Worm (Caenorhabditis elegans): ENCODE results near the gene C03G6.21.

Gene C03G6.21

ce11 chrV:7356684-7357083 is at the start of gene C03G6.21:
Gene C03G6.21, minus strand, starts transcription at chrV:7356784.
- TF ChIP-seq klf-2 (GFP tag; conservative IDR thresholded peaks at IDR 0.05): no peak
- TF ChIP-seq flt-1 (GFP tag; IDR thresholded peaks at IDR 0.05): no peak
- no peak for TF ChIP-seq ztf-29 (GFP tag; IDR thresholded peaks at IDR 0.05)
- no peak for TF ChIP-seq tab-1 (GFP tag; IDR thresholded peaks at IDR 0.05)
- TF ChIP-seq cog-1 (tag; optimal IDR thresholded peaks at IDR 0.05): no peak
- TF ChIP-seq ref-1 (GFP tag; conservative IDR thresholded peaks at IDR 0.05): no peak
- no peak for TF ChIP-seq med-1 (GFP tag; optimal IDR thresholded peaks at IDR 0.05; ENCODE audit: insufficient read depth)
- TF ChIP-seq ztf-23 (GFP tag; IDR thresholded peaks at IDR 0.05): no peak
- TF ChIP-seq T22C8.4 (GFP tag; IDR thresholded peaks at IDR 0.05): no peak

ce11 chrV:7403501-7403900 is 46.9 kb upstream of the C03G6.21 start:
- TF ChIP-seq cog-1 (tag; optimal IDR thresholded peaks at IDR 0.05) (no peak), klf-2 (GFP tag; conservative IDR thresholded peaks at IDR 0.05) (no peak), ref-1 (GFP tag; conservative IDR thresholded peaks at IDR 0.05) (no peak), tab-1 (GFP tag; IDR thresholded peaks at IDR 0.05) (no peak)

- TF ChIP-seq tab-1 (GFP tag; IDR thresholded peaks at IDR 0.05) (no peak), T22C8.4 (GFP tag; IDR thresholded peaks at IDR 0.05) (no peak), cog-1 (tag; optimal IDR thresholded peaks at IDR 0.05) (no peak), klf-2 (GFP tag; conservative IDR thresholded peaks at IDR 0.05) (no peak)
Measured at ce11 chrV:7402355-7402754, 45.8 kb upstream of the C03G6.21 start, which contains the start of gene srj-13. Gene srj-13, plus strand, starts transcription at chrV:7402655.

ce11 chrV:7400588-7400987 is 44.0 kb upstream of the C03G6.21 start, which contains the start of gene srx-60:
Gene srx-60, plus strand, starts transcription at chrV:7400888.
- TF ChIP-seq cog-1 (tag; optimal IDR thresholded peaks at IDR 0.05) (no peak), tab-1 (GFP tag; IDR thresholded peaks at IDR 0.05) (no peak), flt-1 (GFP tag; IDR thresholded peaks at IDR 0.05) (no peak), klf-2 (GFP tag; conservative IDR thresholded peaks at IDR 0.05) (no peak)

ce11 chrV:7400095-7400494 is 43.5 kb upstream of the C03G6.21 start, which contains the start of gene cnc-9:
Gene cnc-9, minus strand, starts transcription at chrV:7400195.
- TF ChIP-seq flt-1 (GFP tag; IDR thresholded peaks at IDR 0.05) (no peak), ztf-23 (GFP tag; IDR thresholded peaks at IDR 0.05) (no peak), tab-1 (GFP tag; IDR thresholded peaks at IDR 0.05) (no peak), med-1 (GFP tag; optimal IDR thresholded peaks at IDR 0.05; ENCODE audit: insufficient read depth) (no peak), cog-1 (tag; optimal IDR thresholded peaks at IDR 0.05) (no peak), ztf-29 (GFP tag; IDR thresholded peaks at IDR 0.05) (no peak), T22C8.4 (GFP tag; IDR thresholded peaks at IDR 0.05) (no peak), klf-2 (GFP tag; conservative IDR thresholded peaks at IDR 0.05) (no peak), ref-1 (GFP tag; conservative IDR thresholded peaks at IDR 0.05) (no peak)

- no peak for TF ChIP-seq tab-1 (GFP tag; IDR thresholded peaks at IDR 0.05)
- no peak for TF ChIP-seq ref-1 (GFP tag; conservative IDR thresholded peaks at IDR 0.05)
- no peak for TF ChIP-seq ztf-29 (GFP tag; IDR thresholded peaks at IDR 0.05)
- no peak for TF ChIP-seq klf-2 (GFP tag; conservative IDR thresholded peaks at IDR 0.05)
- TF ChIP-seq med-1 (GFP tag; optimal IDR thresholded peaks at IDR 0.05; ENCODE audit: insufficient read depth): no peak
- no peak for TF ChIP-seq cog-1 (tag; optimal IDR thresholded peaks at IDR 0.05)
- TF ChIP-seq ztf-23 (GFP tag; IDR thresholded peaks at IDR 0.05): no peak
- no peak for TF ChIP-seq T22C8.4 (GFP tag; IDR thresholded peaks at IDR 0.05)
- no peak for TF ChIP-seq flt-1 (GFP tag; IDR thresholded peaks at IDR 0.05)
Measured at ce11 chrV:7399202-7399601, 42.6 kb upstream of the C03G6.21 start, which contains the start of gene gst-41. Gene gst-41, minus strand, starts transcription at chrV:7399302.

ce11 chrV:7395359-7395758 is 38.8 kb upstream of the C03G6.21 start, which contains the start of gene srx-9:
Gene srx-9, minus strand, starts transcription at chrV:7395459.
- TF ChIP-seq tab-1 (GFP tag; IDR thresholded peaks at IDR 0.05): no peak
- no peak for TF ChIP-seq klf-2 (GFP tag; conservative IDR thresholded peaks at IDR 0.05)
- no peak for TF ChIP-seq cog-1 (tag; optimal IDR thresholded peaks at IDR 0.05)
- TF ChIP-seq flt-1 (GFP tag; IDR thresholded peaks at IDR 0.05): no peak
- no peak for TF ChIP-seq ztf-29 (GFP tag; IDR thresholded peaks at IDR 0.05)
- no peak for TF ChIP-seq ref-1 (GFP tag; conservative IDR thresholded peaks at IDR 0.05)
- no peak for TF ChIP-seq ztf-23 (GFP tag; IDR thresholded peaks at IDR 0.05)
- no peak for TF ChIP-seq med-1 (GFP tag; optimal IDR thresholded peaks at IDR 0.05; ENCODE audit: insufficient read depth)
- no peak for TF ChIP-seq T22C8.4 (GFP tag; IDR thresholded peaks at IDR 0.05)

- TF ChIP-seq cog-1 (tag; optimal IDR thresholded peaks at IDR 0.05) (no peak), ref-1 (GFP tag; conservative IDR thresholded peaks at IDR 0.05) (no peak), T22C8.4 (GFP tag; IDR thresholded peaks at IDR 0.05) (no peak), med-1 (GFP tag; optimal IDR thresholded peaks at IDR 0.05; ENCODE audit: insufficient read depth) (no peak), klf-2 (GFP tag; conservative IDR thresholded peaks at IDR 0.05) (no peak), ztf-23 (GFP tag; IDR thresholded peaks at IDR 0.05) (no peak), ztf-29 (GFP tag; IDR thresholded peaks at IDR 0.05) (no peak), tab-1 (GFP tag; IDR thresholded peaks at IDR 0.05) (no peak), flt-1 (GFP tag; IDR thresholded peaks at IDR 0.05) (no peak)
Measured at ce11 chrV:7391933-7392332, 35.3 kb upstream of the C03G6.21 start, which contains the start of gene fbxa-105. Gene fbxa-105, minus strand, starts transcription at chrV:7392029.

- TF ChIP-seq ref-1 (GFP tag; conservative IDR thresholded peaks at IDR 0.05): no peak
- TF ChIP-seq tab-1 (GFP tag; IDR thresholded peaks at IDR 0.05): no peak
- no peak for TF ChIP-seq med-1 (GFP tag; optimal IDR thresholded peaks at IDR 0.05; ENCODE audit: insufficient read depth)
- no peak for TF ChIP-seq cog-1 (tag; optimal IDR thresholded peaks at IDR 0.05)
- no peak for TF ChIP-seq T22C8.4 (GFP tag; IDR thresholded peaks at IDR 0.05)
- TF ChIP-seq klf-2 (GFP tag; conservative IDR thresholded peaks at IDR 0.05): no peak
- no peak for TF ChIP-seq flt-1 (GFP tag; IDR thresholded peaks at IDR 0.05)
- TF ChIP-seq ztf-29 (GFP tag; IDR thresholded peaks at IDR 0.05): no peak
Measured at ce11 chrV:7389771-7390170, 33.2 kb upstream of the C03G6.21 start, which contains the start of gene C02H6.1. Gene C02H6.1, minus strand, starts transcription at chrV:7389871.

- TF ChIP-seq ztf-23 (GFP tag; IDR thresholded peaks at IDR 0.05): no peak
- no peak for TF ChIP-seq cog-1 (tag; optimal IDR thresholded peaks at IDR 0.05)
- TF ChIP-seq klf-2 (GFP tag; conservative IDR thresholded peaks at IDR 0.05): no peak
- TF ChIP-seq tab-1 (GFP tag; IDR thresholded peaks at IDR 0.05): no peak
- TF ChIP-seq med-1 (GFP tag; optimal IDR thresholded peaks at IDR 0.05; ENCODE audit: insufficient read depth): no peak
- no peak for TF ChIP-seq T22C8.4 (GFP tag; IDR thresholded peaks at IDR 0.05)
- TF ChIP-seq ref-1 (GFP tag; conservative IDR thresholded peaks at IDR 0.05): no peak
- TF ChIP-seq ztf-29 (GFP tag; IDR thresholded peaks at IDR 0.05): no peak
- no peak for TF ChIP-seq flt-1 (GFP tag; IDR thresholded peaks at IDR 0.05)
Measured at ce11 chrV:7387755-7388154, 31.2 kb upstream of the C03G6.21 start, which contains the start of gene C02H6.3. Gene C02H6.3, minus strand, starts transcription at chrV:7387855.
